Comparison of ENCODE assay signal across 1 fruit fly cellular context in genomic region chr3L:14297482-14297881, dm6.
TF ChIP-seq lines count a peak whose summit lies in the region.

No protein-coding gene starts in this region.

TF ChIP-seq in whole organism, embryonic, 481 proteins besides CTCF, POLR2A, EP300 and RAD21 (continued from another document and continues in another):
- TF ChIP-seq zfh1 (GFP tag; IDR thresholded peaks at IDR 0.05; lab: Robert Waterston, UW), result peak; percentile 85
- TF ChIP-seq Mrtf (GFP tag; IDR thresholded peaks at IDR 0.05; lab: Robert Waterston, UW), result peak; percentile 41; the same call in 1 of the 3 replicates
- TF ChIP-seq CG31224 (GFP tag; IDR thresholded peaks at IDR 0.05; lab: Robert Waterston, UW), result 0 out of 2 replicates have a peak, but pooled peaks have one; percentile 28
- peak; percentile 83 for TF ChIP-seq phol (tag; optimal IDR thresholded peaks at IDR 0.05; lab: Kevin White, UChicago)
- no peak for TF ChIP-seq HLHmδ (GFP tag; optimal IDR thresholded peaks at IDR 0.05; lab: Kevin White, UChicago)
- TF ChIP-seq Ssrp (tag; optimal IDR thresholded peaks at IDR 0.05; lab: Kevin White, UChicago), result peak; percentile 62
- TF ChIP-seq Hr78 (GFP tag; optimal IDR thresholded peaks at IDR 0.05; lab: Kevin White, UChicago), result peak in 1 of 2 experiments; percentile 44
- peak; percentile 75 for TF ChIP-seq Spps (tag; optimal IDR thresholded peaks at IDR 0.05; lab: Kevin White, UChicago)
- peak; percentile 45; the same call in 1 of the 2 replicates for TF ChIP-seq sisA (GFP tag; IDR thresholded peaks at IDR 0.05; lab: Robert Waterston, UW)
- no peak for TF ChIP-seq CG3995 (GFP tag; optimal IDR thresholded peaks at IDR 0.05; lab: Kevin White, UChicago)
- TF ChIP-seq az2 (GFP tag; optimal IDR thresholded peaks at IDR 0.05; lab: Kevin White, UChicago), result peak; percentile 63
- TF ChIP-seq zfh2 (GFP tag; optimal IDR thresholded peaks at IDR 0.05; lab: Kevin White, UChicago), result no peak
- TF ChIP-seq CG12071 (GFP tag; optimal IDR thresholded peaks at IDR 0.05; lab: Kevin White, UChicago), result peak; percentile 14
- TF ChIP-seq sr (GFP tag; IDR thresholded peaks at IDR 0.05; lab: Robert Waterston, UW), result no peak
- TF ChIP-seq CG17361 (GFP tag; IDR thresholded peaks at IDR 0.05; lab: Robert Waterston, UW), result peak; percentile 77
- TF ChIP-seq C15 (GFP tag; IDR thresholded peaks at IDR 0.05; lab: Robert Waterston, UW), result no peak
- peak; percentile 50 for TF ChIP-seq ewg (GFP tag; optimal IDR thresholded peaks at IDR 0.05; lab: Kevin White, UChicago)
- TF ChIP-seq CG12155 (GFP tag; optimal IDR thresholded peaks at IDR 0.05; lab: Kevin White, UChicago), result peak; percentile 51
- no peak for TF ChIP-seq CG3065 (GFP tag; optimal IDR thresholded peaks at IDR 0.05; lab: Kevin White, UChicago)
- TF ChIP-seq CG34224 (GFP tag; IDR thresholded peaks at IDR 0.05; lab: Robert Waterston, UW; ENCODE audit: partially characterized antibody), result no peak
- TF ChIP-seq slp2 (GFP tag; optimal IDR thresholded peaks at IDR 0.05; lab: Kevin White, UChicago), result peak; percentile 49
- peak; percentile 62 for TF ChIP-seq Asciz (GFP tag; optimal IDR thresholded peaks at IDR 0.05; lab: Kevin White, UChicago)
- no peak for TF ChIP-seq bigmax (GFP tag; optimal IDR thresholded peaks at IDR 0.05; lab: Kevin White, UChicago)
- TF ChIP-seq B-H2 (GFP tag; optimal IDR thresholded peaks at IDR 0.05; lab: Kevin White, UChicago), result no peak
- TF ChIP-seq row (GFP tag; IDR thresholded peaks at IDR 0.05; lab: Robert Waterston, UW), result peak; percentile 81
- peak; percentile 80 for TF ChIP-seq CG11504 (tag; optimal IDR thresholded peaks at IDR 0.05; lab: Kevin White, UChicago)
- no peak for TF ChIP-seq CG10565 (GFP tag; optimal IDR thresholded peaks at IDR 0.05; lab: Kevin White, UChicago)
- TF ChIP-seq CG17568 (GFP tag; optimal IDR thresholded peaks at IDR 0.05; lab: Kevin White, UChicago), result peak; percentile 41
- peak; percentile 75 for TF ChIP-seq E2f1 (GFP tag; IDR thresholded peaks at IDR 0.05; lab: Robert Waterston, UW)
- TF ChIP-seq sqz (GFP tag; optimal IDR thresholded peaks at IDR 0.05; lab: Kevin White, UChicago), result peak; percentile 48
- no peak for TF ChIP-seq Nf-YC (tag; optimal IDR thresholded peaks at IDR 0.05; lab: Kevin White, UChicago)
- TF ChIP-seq CG15601 (tag; optimal IDR thresholded peaks at IDR 0.05; lab: Kevin White, UChicago), result peak; percentile 72
- TF ChIP-seq Abd-B (GFP tag; optimal IDR thresholded peaks at IDR 0.05; lab: Kevin White, UChicago), result peak; percentile 53
- TF ChIP-seq Elba2 (GFP tag; optimal IDR thresholded peaks at IDR 0.05; lab: Kevin White, UChicago), result no peak
- TF ChIP-seq HmgD (GFP tag; optimal IDR thresholded peaks at IDR 0.05; lab: Kevin White, UChicago), result no peak
- TF ChIP-seq Lhr (GFP tag; optimal IDR thresholded peaks at IDR 0.05; lab: Kevin White, UChicago), result peak; percentile 36
- TF ChIP-seq gt (GFP tag; IDR thresholded peaks at IDR 0.05; lab: Robert Waterston, UW), result no peak
- TF ChIP-seq Neu2 (GFP tag; optimal IDR thresholded peaks at IDR 0.05; lab: Kevin White, UChicago; ENCODE audit: borderline replicate concordance), result no peak
- no peak for TF ChIP-seq emc (GFP tag; optimal IDR thresholded peaks at IDR 0.05; lab: Kevin White, UChicago)
- TF ChIP-seq bsh (GFP tag; optimal IDR thresholded peaks at IDR 0.05; lab: Kevin White, UChicago), result peak; percentile 7 to 86
- peak; percentile 73 for TF ChIP-seq nerfin-1 (tag; optimal IDR thresholded peaks at IDR 0.05; lab: Kevin White, UChicago)
- TF ChIP-seq H2.0 (GFP tag; IDR thresholded peaks at IDR 0.05; lab: Robert Waterston, UW), result peak; percentile 50; the same call in 1 of the 2 replicates
- TF ChIP-seq Jarid2 (GFP tag; optimal IDR thresholded peaks at IDR 0.05; lab: Kevin White, UChicago), result no peak
- peak; percentile 70 for TF ChIP-seq dysf (GFP tag; IDR thresholded peaks at IDR 0.05; lab: Robert Waterston, UW)
- TF ChIP-seq D19B (GFP tag; optimal IDR thresholded peaks at IDR 0.05; lab: Kevin White, UChicago), result no peak
- peak; percentile 62 for TF ChIP-seq onecut (GFP tag; IDR thresholded peaks at IDR 0.05; lab: Robert Waterston, UW)
- TF ChIP-seq Bteb2 (GFP tag; optimal IDR thresholded peaks at IDR 0.05; lab: Kevin White, UChicago), result peak; percentile 7
- no peak for TF ChIP-seq CG6175 (GFP tag; IDR thresholded peaks at IDR 0.05; lab: Robert Waterston, UW)
- TF ChIP-seq disco-r (GFP tag; optimal IDR thresholded peaks at IDR 0.05; lab: Kevin White, UChicago), result no peak
- peak; percentile 20 for TF ChIP-seq CHES-1-like (GFP tag; optimal IDR thresholded peaks at IDR 0.05; lab: Kevin White, UChicago)
- peak; percentile 6 for TF ChIP-seq CG31388 (GFP tag; optimal IDR thresholded peaks at IDR 0.05; lab: Kevin White, UChicago)
- TF ChIP-seq CG33213 (GFP tag; optimal IDR thresholded peaks at IDR 0.05; lab: Kevin White, UChicago), result no peak
- no peak for TF ChIP-seq inv (GFP tag; IDR thresholded peaks at IDR 0.05; lab: Robert Waterston, UW; ENCODE audit: partially characterized antibody)
- TF ChIP-seq CG6272 (GFP tag; IDR thresholded peaks at IDR 0.05; lab: Robert Waterston, UW), result peak; percentile 22; the same call in 1 of the 2 replicates
- TF ChIP-seq CoRest (tag; optimal IDR thresholded peaks at IDR 0.05; lab: Kevin White, UChicago), result peak; percentile 72
- TF ChIP-seq gro (GFP tag; optimal IDR thresholded peaks at IDR 0.05; lab: Kevin White, UChicago), result no peak
- TF ChIP-seq Hr51 (GFP tag; optimal IDR thresholded peaks at IDR 0.05; lab: Kevin White, UChicago), result peak in 1 of 2 experiments; percentile 52
- peak; percentile 67 for TF ChIP-seq Fer3 (tag; optimal IDR thresholded peaks at IDR 0.05; lab: Kevin White, UChicago)
- peak; percentile 8 for TF ChIP-seq psq (GFP tag; optimal IDR thresholded peaks at IDR 0.05; lab: Kevin White, UChicago)
- 0 out of 2 replicates have a peak, but pooled peaks have one; percentile 25 for TF ChIP-seq ap (GFP tag; IDR thresholded peaks at IDR 0.05; lab: Robert Waterston, UW)
- no peak for TF ChIP-seq sna (GFP tag; IDR thresholded peaks at IDR 0.05; lab: Robert Waterston, UW; ENCODE audit: partially characterized antibody)
- peak; percentile 22 for TF ChIP-seq mam (GFP tag; optimal IDR thresholded peaks at IDR 0.05; lab: Kevin White, UChicago)
- no peak for TF ChIP-seq cato (GFP tag; optimal IDR thresholded peaks at IDR 0.05; lab: Kevin White, UChicago; ENCODE audit: borderline replicate concordance)
- TF ChIP-seq lov (optimal IDR thresholded peaks at IDR 0.05; lab: Kevin White, UChicago), result no peak
- TF ChIP-seq lov (GFP tag; IDR thresholded peaks at IDR 0.05; lab: Robert Waterston, UW), result peak; percentile 58; the same call in 1 of the 3 replicates
- no peak for TF ChIP-seq gcm2 (GFP tag; optimal IDR thresholded peaks at IDR 0.05; lab: Kevin White, UChicago)
- no peak for TF ChIP-seq hkb (optimal IDR thresholded peaks at IDR 0.05; lab: Kevin White, UChicago)
- peak; percentile 76 for TF ChIP-seq hkb (GFP tag; IDR thresholded peaks at IDR 0.05; lab: Robert Waterston, UW)
- TF ChIP-seq CG9932 (GFP tag; IDR thresholded peaks at IDR 0.05; lab: Robert Waterston, UW), result peak; percentile 36; the same call in 1 of the 2 replicates
- TF ChIP-seq sc (optimal IDR thresholded peaks at IDR 0.05; lab: Kevin White, UChicago), result no peak
- peak; percentile 58 for TF ChIP-seq sc (GFP tag; optimal IDR thresholded peaks at IDR 0.05; lab: Kevin White, UChicago)
- peak; percentile 88 for TF ChIP-seq CG14710 (tag; optimal IDR thresholded peaks at IDR 0.05; lab: Kevin White, UChicago)
- TF ChIP-seq BEAF-32 (GFP tag; optimal IDR thresholded peaks at IDR 0.05; lab: Kevin White, UChicago), result no peak
- peak; percentile 72 for TF ChIP-seq CG2875 (GFP tag; optimal IDR thresholded peaks at IDR 0.05; lab: Kevin White, UChicago)
- TF ChIP-seq CG6791 (GFP tag; IDR thresholded peaks at IDR 0.05; lab: Robert Waterston, UW; ENCODE audit: partially characterized antibody), result no peak
- no peak for TF ChIP-seq ftz-f1 (GFP tag; optimal IDR thresholded peaks at IDR 0.05; lab: Kevin White, UChicago)
- peak; percentile 54 for TF ChIP-seq CG1529 (GFP tag; optimal IDR thresholded peaks at IDR 0.05; lab: Kevin White, UChicago)
- TF ChIP-seq CG14050 (GFP tag; IDR thresholded peaks at IDR 0.05; lab: Robert Waterston, UW), result peak; percentile 57
- peak in 1 of 3 experiments; percentile 68 for TF ChIP-seq Stat92E (GFP tag; optimal IDR thresholded peaks at IDR 0.05; lab: Kevin White, UChicago)
- peak; percentile 50 for TF ChIP-seq CG12299 (tag; optimal IDR thresholded peaks at IDR 0.05; lab: Kevin White, UChicago)
- TF ChIP-seq CG1603 (tag; optimal IDR thresholded peaks at IDR 0.05; lab: Kevin White, UChicago), result peak; percentile 77
- peak in 1 of 2 experiments; percentile 53 for TF ChIP-seq Eip74EF (GFP tag; optimal IDR thresholded peaks at IDR 0.05; lab: Kevin White, UChicago)
- no peak for TF ChIP-seq CG32767 (GFP tag; IDR thresholded peaks at IDR 0.05; lab: Robert Waterston, UW)
- peak; percentile 62 for TF ChIP-seq CG12104 (GFP tag; optimal IDR thresholded peaks at IDR 0.05; lab: Kevin White, UChicago)
- TF ChIP-seq CG18011 (GFP tag; optimal IDR thresholded peaks at IDR 0.05; lab: Kevin White, UChicago), result no peak
- TF ChIP-seq so (GFP tag; IDR thresholded peaks at IDR 0.05; lab: Robert Waterston, UW), result peak; percentile 49; the same call in 1 of the 3 replicates
- peak; percentile 60 for TF ChIP-seq pum (GFP tag; optimal IDR thresholded peaks at IDR 0.05; lab: Kevin White, UChicago)
- peak; percentile 75 for TF ChIP-seq zen (tag; optimal IDR thresholded peaks at IDR 0.05; lab: Kevin White, UChicago)
- TF ChIP-seq CG2202 (tag; optimal IDR thresholded peaks at IDR 0.05; lab: Kevin White, UChicago), result peak; percentile 52
- TF ChIP-seq CG2120 (GFP tag; optimal IDR thresholded peaks at IDR 0.05; lab: Kevin White, UChicago), result peak; percentile 56
- no peak for TF ChIP-seq Dref (GFP tag; IDR thresholded peaks at IDR 0.05; lab: Robert Waterston, UW)
- TF ChIP-seq CG15514 (GFP tag; optimal IDR thresholded peaks at IDR 0.05; lab: Kevin White, UChicago), result peak; percentile 3
- peak; percentile 45 for TF ChIP-seq Vsx1 (GFP tag; optimal IDR thresholded peaks at IDR 0.05; lab: Kevin White, UChicago)
- TF ChIP-seq Scr (GFP tag; IDR thresholded peaks at IDR 0.05; lab: Robert Waterston, UW; ENCODE audit: partially characterized antibody), result no peak
- TF ChIP-seq chn (GFP tag; optimal IDR thresholded peaks at IDR 0.05; lab: Kevin White, UChicago), result peak; percentile 27
- TF ChIP-seq Bdp1 (GFP tag; optimal IDR thresholded peaks at IDR 0.05; lab: Kevin White, UChicago), result no peak
- TF ChIP-seq CG9437 (GFP tag; optimal IDR thresholded peaks at IDR 0.05; lab: Kevin White, UChicago), result peak; percentile 46
- TF ChIP-seq Dad (GFP tag; optimal IDR thresholded peaks at IDR 0.05; lab: Kevin White, UChicago), result no peak
- TF ChIP-seq CG13624 (GFP tag; optimal IDR thresholded peaks at IDR 0.05; lab: Kevin White, UChicago), result peak; percentile 36
- TF ChIP-seq maf-S (GFP tag; optimal IDR thresholded peaks at IDR 0.05; lab: Kevin White, UChicago), result no peak
- TF ChIP-seq fru (optimal IDR thresholded peaks at IDR 0.05; lab: Kevin White, UChicago), result no peak
- peak; percentile 39 for TF ChIP-seq HLH54F (GFP tag; optimal IDR thresholded peaks at IDR 0.05; lab: Kevin White, UChicago)
- peak; percentile 47 for TF ChIP-seq CG4404 (GFP tag; IDR thresholded peaks at IDR 0.05; lab: Robert Waterston, UW)
- TF ChIP-seq sug (tag; optimal IDR thresholded peaks at IDR 0.05; lab: Kevin White, UChicago), result peak; percentile 11
- no peak for TF ChIP-seq corto (GFP tag; optimal IDR thresholded peaks at IDR 0.05; lab: Kevin White, UChicago)
- TF ChIP-seq ERR (GFP tag; optimal IDR thresholded peaks at IDR 0.05; lab: Kevin White, UChicago), result no peak
- TF ChIP-seq CG2712 (tag; optimal IDR thresholded peaks at IDR 0.05; lab: Kevin White, UChicago), result peak; percentile 91
- peak; percentile 29 for TF ChIP-seq CG18764 (GFP tag; optimal IDR thresholded peaks at IDR 0.05; lab: Kevin White, UChicago)
- peak; percentile 84 for TF ChIP-seq CG2678 (tag; optimal IDR thresholded peaks at IDR 0.05; lab: Kevin White, UChicago)
- no peak for TF ChIP-seq pita (GFP tag; optimal IDR thresholded peaks at IDR 0.05; lab: Kevin White, UChicago)
- peak; percentile 9 for TF ChIP-seq Ets97D (GFP tag; optimal IDR thresholded peaks at IDR 0.05; lab: Kevin White, UChicago)
- peak; percentile 58 for TF ChIP-seq CG3407 (GFP tag; optimal IDR thresholded peaks at IDR 0.05; lab: Kevin White, UChicago)
- TF ChIP-seq CG8281 (tag; optimal IDR thresholded peaks at IDR 0.05; lab: Kevin White, UChicago), result peak; percentile 31
- no peak for TF ChIP-seq Adf1 (GFP tag; IDR thresholded peaks at IDR 0.05; lab: Robert Waterston, UW)
- TF ChIP-seq salm (tag; optimal IDR thresholded peaks at IDR 0.05; lab: Kevin White, UChicago), result peak; percentile 56
- TF ChIP-seq Mad (GFP tag; optimal IDR thresholded peaks at IDR 0.05; lab: Kevin White, UChicago), result peak; percentile 48
- TF ChIP-seq CG2199 (GFP tag; IDR thresholded peaks at IDR 0.05; lab: Robert Waterston, UW), result 0 out of 3 replicates have a peak, but pooled peaks have one; percentile 25
- peak; percentile 49; the same call in 1 of the 3 replicates for TF ChIP-seq Dbx (GFP tag; IDR thresholded peaks at IDR 0.05; lab: Robert Waterston, UW)
- no peak for TF ChIP-seq HLH4C (GFP tag; IDR thresholded peaks at IDR 0.05; lab: Robert Waterston, UW; ENCODE audit: partially characterized antibody)
- no peak for TF ChIP-seq CG14860 (GFP tag; IDR thresholded peaks at IDR 0.05; lab: Robert Waterston, UW; ENCODE audit: partially characterized antibody)
- TF ChIP-seq CG6854 (GFP tag; optimal IDR thresholded peaks at IDR 0.05; lab: Kevin White, UChicago), result peak; percentile 10
- no peak for TF ChIP-seq luna (GFP tag; optimal IDR thresholded peaks at IDR 0.05; lab: Kevin White, UChicago)
- TF ChIP-seq CG16815 (GFP tag; optimal IDR thresholded peaks at IDR 0.05; lab: Kevin White, UChicago), result peak; percentile 27
- peak; percentile 69 for TF ChIP-seq grau (tag; optimal IDR thresholded peaks at IDR 0.05; lab: Kevin White, UChicago)
- 0 out of 3 replicates have a peak, but pooled peaks have one; percentile 49 for TF ChIP-seq CG2889 (GFP tag; IDR thresholded peaks at IDR 0.05; lab: Robert Waterston, UW)
- TF ChIP-seq vfl (GFP tag; optimal IDR thresholded peaks at IDR 0.05; lab: Kevin White, UChicago), result no peak
- TF ChIP-seq aop (GFP tag; IDR thresholded peaks at IDR 0.05; lab: Robert Waterston, UW), result no peak
- no peak for TF ChIP-seq CG9609 (GFP tag; optimal IDR thresholded peaks at IDR 0.05; lab: Kevin White, UChicago)
- no peak for TF ChIP-seq HmgZ (tag; optimal IDR thresholded peaks at IDR 0.05; lab: Kevin White, UChicago)
- TF ChIP-seq CG5245 (GFP tag; optimal IDR thresholded peaks at IDR 0.05; lab: Kevin White, UChicago), result peak; percentile 63
- TF ChIP-seq kah (GFP tag; optimal IDR thresholded peaks at IDR 0.05; lab: Kevin White, UChicago), result peak; percentile 17
